Fruit fly (Drosophila melanogaster): ENCODE data around the gene Ptp99A.

DNA sequence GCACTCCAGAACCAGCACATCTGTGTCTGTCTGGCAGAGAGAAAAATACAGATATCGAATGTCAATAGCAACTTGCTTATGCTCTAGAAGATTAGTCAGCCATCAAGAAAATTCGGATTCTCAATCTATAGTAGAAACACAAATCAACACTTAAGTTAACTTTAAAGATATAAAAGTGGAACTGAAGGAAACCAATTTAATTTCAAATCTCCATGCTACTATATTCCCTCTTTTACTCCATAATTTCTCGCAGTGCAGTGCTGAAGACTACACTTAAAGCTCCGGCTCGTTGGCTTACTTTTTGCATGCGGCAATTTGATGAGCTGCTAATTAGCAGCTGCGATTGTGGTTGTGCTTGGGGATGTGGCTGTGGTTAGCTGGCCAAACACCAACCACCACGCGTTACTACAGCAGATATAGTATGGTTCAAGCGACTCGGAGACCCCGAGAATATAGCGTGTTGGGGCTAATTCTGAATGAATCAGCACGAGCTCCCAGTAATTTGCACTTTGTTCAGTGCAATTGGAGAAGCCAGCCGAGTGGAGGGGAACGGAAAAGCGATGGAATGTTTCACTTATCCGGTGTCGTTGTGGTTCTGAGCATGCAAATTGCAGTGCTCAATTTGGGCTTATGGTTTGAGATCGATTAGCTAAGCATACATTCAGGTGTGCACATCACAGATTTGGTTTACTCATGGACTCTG, 82.9 kb downstream of the Ptp99A start:
- TF ChIP-seq Smox (GFP tag; optimal IDR thresholded peaks at IDR 0.05) (no peak), Sox14 (GFP tag; optimal IDR thresholded peaks at IDR 0.05) (no peak), cyc (GFP tag; optimal IDR thresholded peaks at IDR 0.05) (no peak), CG31627 (GFP tag; optimal IDR thresholded peaks at IDR 0.05) (no peak), topi (GFP tag; optimal IDR thresholded peaks at IDR 0.05) (no peak), pdm3 (GFP tag; optimal IDR thresholded peaks at IDR 0.05) (no peak), dsx (GFP tag; optimal IDR thresholded peaks at IDR 0.05; ENCODE audit: poor library complexity, severe bottlenecking) (no peak), CG8632 (GFP tag; optimal IDR thresholded peaks at IDR 0.05) (no peak)
